Fruit fly (Drosophila melanogaster): ENCODE results near the gene sgg.

The sgg gene

DNA sequence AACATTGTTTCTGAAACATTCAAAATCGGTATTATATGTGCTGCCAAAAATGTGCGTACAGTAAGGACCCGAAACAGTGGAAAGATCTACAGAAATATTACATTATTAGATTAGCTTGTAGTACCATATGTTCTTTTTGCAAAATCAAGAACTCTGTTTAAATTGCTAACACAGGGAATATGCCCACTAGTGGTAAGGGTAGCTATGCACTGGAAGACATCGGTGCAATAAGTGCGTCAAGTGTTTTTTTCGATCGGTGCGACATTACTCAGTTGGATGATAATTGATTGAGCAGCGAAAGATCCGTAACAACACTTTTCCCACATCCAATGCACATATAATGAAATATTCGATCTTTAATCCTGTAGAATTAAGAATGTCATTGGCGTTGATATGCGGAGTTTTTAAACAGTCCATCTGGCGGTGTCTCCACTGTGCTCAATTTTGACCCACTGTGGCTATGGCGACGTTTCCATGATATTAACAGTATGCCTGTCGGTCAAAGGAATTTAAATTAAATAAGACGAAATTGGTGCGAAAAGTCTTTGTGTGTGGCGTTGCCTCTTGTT, 1.4 kb downstream of the sgg start (continued):
- TF ChIP-seq CG7556 (GFP tag; optimal IDR thresholded peaks at IDR 0.05) (no peak), Dbx (GFP tag; IDR thresholded peaks at IDR 0.05) (no peak), Hmr (GFP tag; optimal IDR thresholded peaks at IDR 0.05) (no peak), Abd-B (GFP tag; optimal IDR thresholded peaks at IDR 0.05) (no peak), D19A (tag; optimal IDR thresholded peaks at IDR 0.05) (peak; percentile 47), az2 (GFP tag; optimal IDR thresholded peaks at IDR 0.05) (no peak), YL-1 (GFP tag; optimal IDR thresholded peaks at IDR 0.05) (no peak), CG11456 (GFP tag; IDR thresholded peaks at IDR 0.05) (no peak), row (GFP tag; IDR thresholded peaks at IDR 0.05) (peak; percentile 30; the same call in 2 of the 3 replicates), CTCF (GFP tag; optimal IDR thresholded peaks at IDR 0.05) (no peak), CG8478 (optimal IDR thresholded peaks at IDR 0.05) (no peak), CG15269 (tag; optimal IDR thresholded peaks at IDR 0.05) (no peak), Nf-YA (GFP tag; IDR thresholded peaks at IDR 0.05) (no peak), gro (GFP tag; optimal IDR thresholded peaks at IDR 0.05) (no peak), NK7.1 (GFP tag; optimal IDR thresholded peaks at IDR 0.05) (no peak), CG9727 (GFP tag; optimal IDR thresholded peaks at IDR 0.05) (peak; percentile 21), sens (GFP tag) (peak; percentile 71), CG17361 (GFP tag; IDR thresholded peaks at IDR 0.05) (0 out of 3 replicates have a peak, but pooled peaks have one; percentile 11), dysf (GFP tag; IDR thresholded peaks at IDR 0.05) (0 out of 3 replicates have a peak, but pooled peaks have one; percentile 23), sr (GFP tag; IDR thresholded peaks at IDR 0.05) (no peak), phol (tag; optimal IDR thresholded peaks at IDR 0.05) (peak; percentile 2), CG7357 (GFP tag; IDR thresholded peaks at IDR 0.05) (no peak), Meics (GFP tag; optimal IDR thresholded peaks at IDR 0.05) (no peak), Max (GFP tag; optimal IDR thresholded peaks at IDR 0.05) (no peak), pan (optimal IDR thresholded peaks at IDR 0.05) (no peak), pan (GFP tag; optimal IDR thresholded peaks at IDR 0.05 in 1 of 2, IDR thresholded peaks at IDR 0.05 in 1 of 2) (no peak), Hr3 (GFP tag; optimal IDR thresholded peaks at IDR 0.05) (no peak), ab (GFP tag; optimal IDR thresholded peaks at IDR 0.05) (no peak), jumu (GFP tag; optimal IDR thresholded peaks at IDR 0.05) (no peak), CHES-1-like (GFP tag; optimal IDR thresholded peaks at IDR 0.05) (no peak), HLH3B (GFP tag; IDR thresholded peaks at IDR 0.05) (0 out of 2 replicates have a peak, but pooled peaks have one; percentile 11), Drgx (GFP tag; IDR thresholded peaks at IDR 0.05) (peak; percentile 41; the same call in 1 of the 2 replicates), nom (GFP tag; optimal IDR thresholded peaks at IDR 0.05) (no peak), jigr1 (GFP tag; IDR thresholded peaks at IDR 0.05) (no peak), CG17359 (tag; optimal IDR thresholded peaks at IDR 0.05) (peak; percentile 32), ken (GFP tag; IDR thresholded peaks at IDR 0.05) (no peak), ftz-f1 (GFP tag; optimal IDR thresholded peaks at IDR 0.05) (no peak), cg (GFP tag; optimal IDR thresholded peaks at IDR 0.05) (no peak), ara (GFP tag; IDR thresholded peaks at IDR 0.05) (no peak), trem (tag; optimal IDR thresholded peaks at IDR 0.05) (no peak), slbo (GFP tag; IDR thresholded peaks at IDR 0.05) (peak; percentile 21; the same call in 1 of the 2 replicates), shn (GFP tag; optimal IDR thresholded peaks at IDR 0.05) (no peak), CG9817 (tag; optimal IDR thresholded peaks at IDR 0.05) (no peak), gcm2 (GFP tag; optimal IDR thresholded peaks at IDR 0.05) (no peak), CG12391 (tag; optimal IDR thresholded peaks at IDR 0.05) (peak; percentile 0), Hsf (GFP tag; optimal IDR thresholded peaks at IDR 0.05) (peak; percentile 11), Sry-β (GFP tag; optimal IDR thresholded peaks at IDR 0.05) (no peak), ewg (GFP tag; optimal IDR thresholded peaks at IDR 0.05) (no peak)

Measured in whole organism, embryonic.